Worm (Caenorhabditis elegans): ENCODE results near the gene arrd-8.

ce11 chrII:12077281-12077680, 12.4 kb downstream of the arrd-8 start:
- TF ChIP-seq ama-1 (optimal IDR thresholded peaks at IDR 0.05) (no peak), lin-13 (GFP tag; optimal IDR thresholded peaks at IDR 0.05) (no peak), nhr-237 (tag; optimal IDR thresholded peaks at IDR 0.05) (no peak), ceh-16 (tag; optimal IDR thresholded peaks at IDR 0.05) (no peak), ztf-11 (tag; optimal IDR thresholded peaks at IDR 0.05) (no peak), unc-62 (GFP tag; optimal IDR thresholded peaks at IDR 0.05) (no peak), mdl-1 (tag; optimal IDR thresholded peaks at IDR 0.05) (no peak), aly-2 (tag; optimal IDR thresholded peaks at IDR 0.05) (no peak), nhr-21 (tag; optimal IDR thresholded peaks at IDR 0.05) (no peak), lin-39 (tag; optimal IDR thresholded peaks at IDR 0.05) (no peak), ceh-82 (tag; optimal IDR thresholded peaks at IDR 0.05) (no peak), nhr-11 (tag; optimal IDR thresholded peaks at IDR 0.05) (no peak)
